Worm (Caenorhabditis elegans) whole organism, L4 larva: ENCODE measurements around the gene gldi-5.

Experiments
- aha-1 ChIP-seq: fragments of 150-350 bp; peaks from one replicate; lab custom pipeline; 2014; ENCODE audit warnings: missing biosample characterization, missing genetic modification characterization
- fkh-10 ChIP-seq: fragments of 150-350 bp; optimal IDR thresholded peaks from 2 replicates; lab custom pipeline; 2014; ENCODE audit warnings: missing biosample characterization, missing genetic modification reagents, missing genetic modification characterization
- nhr-6 ChIP-seq: fragments of 150-350 bp; optimal IDR thresholded peaks from 2 replicates; lab custom pipeline; 2014; ENCODE audit warnings: missing biosample characterization, missing genetic modification characterization
- unc-62 ChIP-seq, 3 experiments: fragments of 150-350 bp in 1 of 3; sonication (generic microtip); optimal IDR thresholded peaks in 2 of 3; peaks in 1 of 3; 1 replicate in 1 of 3; 2 replicates in 2 of 3; lab custom pipeline; 2014 to 2017; ENCODE audit warnings: missing biosample characterization in 3 of 3, missing genetic modification characterization in 3 of 3, missing genetic modification reagents in 3 of 3, missing genotype in 1 of 3

DNA sequence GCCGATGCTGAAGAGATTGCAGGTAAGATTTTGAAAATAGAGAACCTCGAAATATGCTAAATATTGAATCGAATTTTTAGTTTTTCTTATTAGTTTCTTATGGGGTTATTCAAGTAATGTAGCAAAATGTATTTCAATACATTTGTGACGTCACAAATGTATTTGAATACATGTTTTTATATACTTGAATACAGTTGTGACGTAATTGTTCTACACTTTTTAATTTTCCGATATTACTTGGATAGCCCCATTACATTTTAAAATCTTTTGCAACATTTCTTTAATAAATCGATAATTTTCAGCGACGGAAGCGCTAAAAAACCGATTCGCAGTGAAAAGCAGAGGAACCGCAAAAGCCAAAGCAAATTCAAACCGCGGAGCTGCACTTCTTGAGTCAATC is 12.0 kb upstream of the gldi-5 start:
- TF ChIP-seq fkh-10 (GFP tag; lab: Kevin White, UChicago), result no peak
- no peak for TF ChIP-seq aha-1 (tag; lab: Kevin White, UChicago)
- no peak for TF ChIP-seq nhr-6 (tag; lab: Kevin White, UChicago)
- no peak for TF ChIP-seq unc-62 (GFP tag; optimal IDR thresholded peaks at IDR 0.05 in 1 of 2; lab: Kevin White, UChicago)
- TF ChIP-seq unc-62 (tag; optimal IDR thresholded peaks at IDR 0.05; lab: Kevin White, UChicago), result no peak
